Fruit fly (Drosophila melanogaster): Measurements from ENCODE around the gene Trc8.

Trc8 gene

dm6 chr3R:29458689-29459136, 44.9 kb downstream of the Trc8 start (continued):
- TF ChIP-seq Hr78 (GFP tag; optimal IDR thresholded peaks at IDR 0.05), result no peak
- TF ChIP-seq zen (tag; optimal IDR thresholded peaks at IDR 0.05), result peak; percentile 62
- peak; percentile 26 for TF ChIP-seq CG12071 (GFP tag; optimal IDR thresholded peaks at IDR 0.05)
- peak; percentile 70 for TF ChIP-seq Sox100B (GFP tag; optimal IDR thresholded peaks at IDR 0.05)
- peak; percentile 41 for TF ChIP-seq CG6254 (GFP tag; optimal IDR thresholded peaks at IDR 0.05)
- TF ChIP-seq vfl (GFP tag; optimal IDR thresholded peaks at IDR 0.05), result no peak
- peak; percentile 48; the same call in 1 of the 2 replicates for TF ChIP-seq CG32767 (GFP tag; IDR thresholded peaks at IDR 0.05)
- no peak for TF ChIP-seq CG6272 (GFP tag; IDR thresholded peaks at IDR 0.05)
- TF ChIP-seq HHEX (GFP tag; optimal IDR thresholded peaks at IDR 0.05), result peak; percentile 15
- TF ChIP-seq CG8089 (GFP tag; optimal IDR thresholded peaks at IDR 0.05), result peak; percentile 14
- no peak for TF ChIP-seq CG10543 (GFP tag; optimal IDR thresholded peaks at IDR 0.05)
- no peak for TF ChIP-seq MESR4 (GFP tag; optimal IDR thresholded peaks at IDR 0.05)
- TF ChIP-seq Usf (GFP tag; optimal IDR thresholded peaks at IDR 0.05), result no peak

- TF ChIP-seq Kr (GFP tag; optimal IDR thresholded peaks at IDR 0.05) (no peak), CG17186 (GFP tag; optimal IDR thresholded peaks at IDR 0.05) (no peak), CG1832 (GFP tag; optimal IDR thresholded peaks at IDR 0.05) (peak; percentile 45), E2f1 (GFP tag; IDR thresholded peaks at IDR 0.05) (no peak), CG9727 (GFP tag; optimal IDR thresholded peaks at IDR 0.05) (no peak), gsb (GFP tag; IDR thresholded peaks at IDR 0.05) (no peak), Elba2 (GFP tag; optimal IDR thresholded peaks at IDR 0.05) (peak; percentile 76), CG17612 (GFP tag; IDR thresholded peaks at IDR 0.05) (no peak), ac (GFP tag; optimal IDR thresholded peaks at IDR 0.05) (no peak), usp (GFP tag; optimal IDR thresholded peaks at IDR 0.05) (no peak), CG34422 (GFP tag; IDR thresholded peaks at IDR 0.05) (0 out of 3 replicates have a peak, but pooled peaks have one; percentile 14), CG14667 (GFP tag; IDR thresholded peaks at IDR 0.05) (no peak), CG7928 (GFP tag; optimal IDR thresholded peaks at IDR 0.05) (no peak), Oli (tag; optimal IDR thresholded peaks at IDR 0.05) (no peak), az2 (GFP tag; optimal IDR thresholded peaks at IDR 0.05) (no peak), ro (GFP tag; IDR thresholded peaks at IDR 0.05) (no peak), Lhr (GFP tag; optimal IDR thresholded peaks at IDR 0.05) (no peak), CG33213 (GFP tag; optimal IDR thresholded peaks at IDR 0.05) (no peak), GATAe (GFP tag; conservative IDR thresholded peaks at IDR 0.05) (no peak), CG7786 (GFP tag; optimal IDR thresholded peaks at IDR 0.05) (no peak), CG9437 (GFP tag; optimal IDR thresholded peaks at IDR 0.05) (no peak), CG8281 (tag; optimal IDR thresholded peaks at IDR 0.05) (peak; percentile 68), dm (GFP tag; optimal IDR thresholded peaks at IDR 0.05) (no peak), CG6791 (GFP tag; IDR thresholded peaks at IDR 0.05; ENCODE audit: partially characterized antibody) (no peak), CG8478 (optimal IDR thresholded peaks at IDR 0.05) (no peak), CG11504 (tag; optimal IDR thresholded peaks at IDR 0.05) (peak; percentile 41), stwl (tag; optimal IDR thresholded peaks at IDR 0.05) (no peak), CG10366 (GFP tag; IDR thresholded peaks at IDR 0.05) (no peak), Bdp1 (GFP tag; optimal IDR thresholded peaks at IDR 0.05) (no peak), CG32767 (GFP tag; IDR thresholded peaks at IDR 0.05) (peak; percentile 69; the same call in 1 of the 2 replicates), HLH3B (GFP tag; IDR thresholded peaks at IDR 0.05) (no peak), nom (GFP tag; optimal IDR thresholded peaks at IDR 0.05) (peak; percentile 5), CG2678 (tag; optimal IDR thresholded peaks at IDR 0.05) (no peak), CG30403 (GFP tag; optimal IDR thresholded peaks at IDR 0.05) (no peak), en (GFP tag; optimal IDR thresholded peaks at IDR 0.05) (no peak), CG15479 (GFP tag; optimal IDR thresholded peaks at IDR 0.05) (no peak), gcm2 (GFP tag; optimal IDR thresholded peaks at IDR 0.05) (no peak), Atf6 (GFP tag; IDR thresholded peaks at IDR 0.05) (no peak)
Observed at dm6 chr3R:29457779-29458382, 45.7 kb downstream of the Trc8 start.
